Worm (Caenorhabditis elegans) whole organism, L4 larva: ENCODE data around the gene hip-1.

Source experiments
- D1046.2 ChIP-seq: fragments of 200-800 bp; sonication (Bioruptor generic); IDR thresholded peaks from 2 replicates; pipeline ENCODE4 v1.3.6; 2022; ENCODE audit warnings: missing genetic modification characterization, missing compliant biosample characterization
- F37D6.2 ChIP-seq: sonication (generic microtip); optimal IDR thresholded peaks from 2 replicates; lab custom pipeline; 2016; ENCODE audit warnings: mild to moderate bottlenecking, missing genetic modification characterization, missing compliant biosample characterization
- R02D3.7 ChIP-seq: fragments of 150-350 bp; sonication (generic microtip); optimal IDR thresholded peaks from 3 replicates; lab custom pipeline; 2014; ENCODE audit warnings: missing biosample characterization, missing genetic modification characterization
- Y105C5A.15 ChIP-seq: fragments of 200-800 bp; sonication (Bioruptor generic); IDR thresholded peaks from 2 replicates; pipeline ENCODE4 v1.3.6; 2022; ENCODE audit warnings: missing genetic modification characterization, missing compliant biosample characterization
- Y48G9A.11 ChIP-seq: fragments of 200-800 bp; sonication (Bioruptor generic); IDR thresholded peaks from 2 replicates; pipeline ENCODE4 v1.3.6; 2022; ENCODE audit warnings: missing genetic modification reagents, missing genetic modification characterization, missing compliant biosample characterization
- aha-1 ChIP-seq: fragments of 150-350 bp; peaks from one replicate; lab custom pipeline; 2014; ENCODE audit warnings: missing biosample characterization, missing genetic modification characterization
- ama-1 ChIP-seq: fragments of 150-350 bp; optimal IDR thresholded peaks from 2 replicates; lab custom pipeline; 2014; ENCODE audit warnings: inconsistent platforms, mixed read lengths
- ceh-20 ChIP-seq: fragments of 200-800 bp; sonication (Bioruptor generic); IDR thresholded peaks from 2 replicates; pipeline ENCODE4 v1.3.6; 2022; ENCODE audit warnings: missing genetic modification reagents, missing genetic modification characterization, missing compliant biosample characterization
- ceh-44 ChIP-seq: fragments of 200-800 bp; sonication (Bioruptor generic); IDR thresholded peaks from 2 replicates; pipeline ENCODE4 v1.3.6; 2022; ENCODE audit warnings: missing genetic modification reagents, missing genetic modification characterization, missing compliant biosample characterization
- ceh-62 ChIP-seq: sonication (generic microtip); optimal IDR thresholded peaks from 2 replicates; lab custom pipeline; 2017; ENCODE audit warnings: missing biosample characterization, missing genetic modification characterization
- dmd-9 ChIP-seq: fragments of 200-800 bp; sonication (Bioruptor generic); IDR thresholded peaks from 2 replicates; pipeline ENCODE4 v1.3.6; 2022; ENCODE audit warnings: missing genetic modification reagents, missing genetic modification characterization, missing compliant biosample characterization
- duxl-1 ChIP-seq: sonication (generic microtip); optimal IDR thresholded peaks from 2 replicates; lab custom pipeline; 2016; ENCODE audit warnings: mild to moderate bottlenecking, missing genetic modification characterization, moderate library complexity, missing compliant biosample characterization; ENCODE audit not compliant: poor library complexity
- egl-27 ChIP-seq: sonication (generic microtip); optimal IDR thresholded peaks from 3 replicates; lab custom pipeline; 2017; ENCODE audit warnings: missing biosample characterization, missing genetic modification reagents, missing genetic modification characterization
- egl-43 ChIP-seq: fragments of 200-800 bp; sonication (Bioruptor generic); IDR thresholded peaks from 2 replicates; pipeline ENCODE4 v1.3.6; 2022; ENCODE audit warnings: missing genetic modification reagents, missing genetic modification characterization, missing compliant biosample characterization
- hlh-30 ChIP-seq: sonication (generic microtip); optimal IDR thresholded peaks from 2 replicates; lab custom pipeline; 2017; ENCODE audit warnings: antibody characterized with exemption, mild to moderate bottlenecking, missing genetic modification characterization, missing compliant biosample characterization; ENCODE audit not compliant: insufficient read depth
- hmg-1.1 ChIP-seq: fragments of 200-800 bp; sonication (Bioruptor generic); IDR thresholded peaks from 2 replicates; pipeline ENCODE4 v1.3.6; 2022; ENCODE audit warnings: missing genetic modification reagents, missing genetic modification characterization, missing compliant biosample characterization
- lim-7 ChIP-seq: fragments of 200-800 bp; sonication (Bioruptor generic); IDR thresholded peaks from 2 replicates; pipeline ENCODE4 v1.3.6; 2022; ENCODE audit warnings: missing genetic modification characterization, missing compliant biosample characterization
- lin-38 ChIP-seq: fragments of 200-800 bp; sonication (Bioruptor generic); IDR thresholded peaks from 2 replicates; pipeline ENCODE4 v1.3.6; 2022; ENCODE audit warnings: missing genetic modification reagents, missing genetic modification characterization, missing compliant biosample characterization
- madf-5 ChIP-seq, 2 experiments: fragments of 200-800 bp; sonication (Bioruptor generic); IDR thresholded peaks; 2 replicates each; pipeline ENCODE4 v1.3.6; 2022; ENCODE audit warnings: missing compliant biosample characterization in 2 of 2, missing genetic modification characterization in 2 of 2
- mdt-29 ChIP-seq: fragments of 200-800 bp; sonication (Bioruptor generic); IDR thresholded peaks from 2 replicates; pipeline ENCODE4 v1.3.6; 2022; ENCODE audit warnings: missing genetic modification reagents, missing genetic modification characterization, missing compliant biosample characterization
- nhr-111 ChIP-seq: fragments of 200-800 bp; sonication (Bioruptor generic); optimal IDR thresholded peaks from 2 replicates; lab custom pipeline; 2018; ENCODE audit warnings: mild to moderate bottlenecking, missing genetic modification characterization, missing compliant biosample characterization
- nhr-25 ChIP-seq: sonication (generic microtip); optimal IDR thresholded peaks from 2 replicates; lab custom pipeline; 2017; ENCODE audit warnings: missing genetic modification characterization, mild to moderate bottlenecking, missing compliant biosample characterization, antibody characterized with exemption, moderate library complexity, borderline replicate concordance; ENCODE audit not compliant: insufficient read depth
- nhr-28 ChIP-seq: fragments of 150-350 bp; optimal IDR thresholded peaks from 2 replicates; lab custom pipeline; 2014; ENCODE audit warnings: missing biosample characterization, missing genetic modification characterization
- nhr-42 ChIP-seq: fragments of 200-800 bp; sonication (Bioruptor generic); IDR thresholded peaks from 2 replicates; pipeline ENCODE4 v1.3.6; 2022; ENCODE audit warnings: missing genetic modification characterization, missing compliant biosample characterization
- saeg-2 ChIP-seq: fragments of 200-800 bp; sonication (Bioruptor generic); IDR thresholded peaks from 2 replicates; pipeline ENCODE4 v1.3.6; 2022; ENCODE audit warnings: missing genetic modification reagents, missing genetic modification characterization, missing compliant biosample characterization
- set-16 ChIP-seq: fragments of 200-800 bp; sonication (Bioruptor generic); IDR thresholded peaks from 2 replicates; pipeline ENCODE4 v1.3.6; 2022; ENCODE audit warnings: missing genetic modification reagents, missing genetic modification characterization, missing compliant biosample characterization
- skn-1 ChIP-seq: fragments of 150-350 bp; optimal IDR thresholded peaks from 2 replicates; lab custom pipeline; 2014; ENCODE audit warnings: missing biosample characterization, missing genetic modification characterization
- unc-62 ChIP-seq, 3 experiments: fragments of 150-350 bp in 1 of 3; sonication (generic microtip); optimal IDR thresholded peaks in 2 of 3; peaks in 1 of 3; 1 replicate in 1 of 3; 2 replicates in 2 of 3; lab custom pipeline; 2014 to 2017; ENCODE audit warnings: missing biosample characterization in 3 of 3, missing genetic modification characterization in 3 of 3, missing genetic modification reagents in 3 of 3, missing genotype in 1 of 3
- zip-11 ChIP-seq: fragments of 200-800 bp; sonication (Bioruptor generic); IDR thresholded peaks from 2 replicates; pipeline ENCODE4 v1.3.6; 2022; ENCODE audit warnings: missing genetic modification characterization, missing compliant biosample characterization
- ztf-7 ChIP-seq: fragments of 150-350 bp; optimal IDR thresholded peaks from 2 replicates; lab custom pipeline; 2014; ENCODE audit warnings: missing biosample characterization, missing genetic modification characterization

Gene hip-1

ce11 chrIII:13600254-13600653 lies 22.0 kb downstream of the hip-1 start:
- peak; percentile 69 for TF ChIP-seq set-16 (GFP tag; lab: Robert Waterston, UW)
- no peak for TF ChIP-seq duxl-1

- TF ChIP-seq hmg-1.1 (GFP tag; lab: Robert Waterston, UW) (peak; percentile 33; the same call in 1 of the 2 replicates), set-16 (GFP tag; lab: Robert Waterston, UW) (peak; percentile 44; the same call in 1 of the 2 replicates), lim-7 (GFP tag; lab: Robert Waterston, UW) (0 out of 2 replicates have a peak, but pooled peaks have one; percentile 48), saeg-2 (GFP tag; lab: Robert Waterston, UW) (0 out of 2 replicates have a peak, but pooled peaks have one; percentile 19), madf-5 (GFP tag; IDR thresholded peaks at IDR 0.05; lab: Robert Waterston, UW) (0 out of 4 replicates have a peak, but pooled peaks of 1 of the 2 experiments have one; percentile 22)
Measured at ce11 chrIII:13585136-13585535, 37.2 kb downstream of the hip-1 start.

DNA sequence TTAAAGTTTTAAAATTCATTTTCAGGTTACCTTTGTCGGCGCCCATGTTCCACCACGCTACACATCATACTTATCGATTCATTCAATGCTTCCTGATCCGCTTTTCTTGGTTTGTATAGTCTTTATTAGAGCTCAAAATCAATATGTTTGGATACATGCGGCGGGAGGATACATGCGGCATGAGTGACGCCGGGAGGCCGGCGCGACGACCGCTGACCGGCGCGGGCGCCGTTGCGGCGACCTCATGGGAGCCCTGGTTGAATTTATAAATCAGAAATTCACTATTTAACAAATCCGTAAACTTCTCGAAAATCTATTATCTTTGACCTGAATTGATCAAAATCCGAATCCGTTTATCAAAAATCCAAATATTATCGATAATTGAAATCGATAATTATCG lies 40.6 kb downstream of the hip-1 start:
- TF ChIP-seq set-16 (GFP tag; lab: Robert Waterston, UW) (peak; percentile 72), D1046.2 (GFP tag; lab: Robert Waterston, UW) (no peak), ama-1 (lab: Kevin White, UChicago) (no peak), Y105C5A.15 (GFP tag; lab: Robert Waterston, UW) (no peak), ceh-44 (GFP tag; lab: Robert Waterston, UW) (no peak)

DNA sequence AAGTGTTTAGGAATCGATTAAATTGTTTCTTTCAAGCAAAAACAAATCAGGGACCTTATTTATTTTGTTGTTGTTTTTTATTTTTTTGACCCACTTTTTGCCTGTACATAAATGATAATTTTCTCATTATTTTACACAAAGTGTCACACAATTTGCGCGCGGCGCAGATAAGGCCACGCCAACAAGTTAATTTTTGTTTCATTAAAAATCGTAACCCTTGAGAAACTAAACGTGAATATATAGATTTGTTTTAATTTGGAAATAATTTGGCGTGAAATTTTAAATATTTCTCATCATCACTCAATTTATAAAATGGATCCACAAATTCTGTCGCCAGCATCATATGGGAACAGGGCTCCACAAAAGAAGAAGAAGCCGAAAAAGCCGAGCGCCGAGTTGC lies 41.8 kb downstream of the hip-1 start, which contains the start of gene T05D4.5:
Gene T05D4.5, plus strand, starts transcription at position 301 of the 400 bp plus-strand sequence.
- no peak for TF ChIP-seq lim-7 (GFP tag; lab: Robert Waterston, UW)
- peak; percentile 27 for TF ChIP-seq aha-1 (tag; lab: Kevin White, UChicago)
- TF ChIP-seq ceh-62 (tag; lab: Kevin White, UChicago): no peak
- no peak for TF ChIP-seq hmg-1.1 (GFP tag; lab: Robert Waterston, UW)

ce11 chrIII:13580076-13580475 lies 42.2 kb downstream of the hip-1 start:
- TF ChIP-seq nhr-111 (GFP tag; lab: Kevin White, UChicago) (no peak), mdt-29 (GFP tag; lab: Robert Waterston, UW) (no peak), lin-38 (GFP tag; lab: Robert Waterston, UW) (no peak), zip-11 (GFP tag; lab: Robert Waterston, UW) (no peak), ceh-20 (GFP tag; lab: Robert Waterston, UW) (no peak), nhr-42 (GFP tag; lab: Robert Waterston, UW) (no peak), nhr-25 (tag; lab: Kevin White, UChicago) (no peak), egl-27 (no peak), nhr-28 (tag; lab: Kevin White, UChicago) (no peak), R02D3.7 (tag; lab: Kevin White, UChicago) (no peak), Y48G9A.11 (GFP tag; lab: Robert Waterston, UW) (no peak), unc-62 (GFP tag; optimal IDR thresholded peaks at IDR 0.05 in 1 of 2; lab: Kevin White, UChicago) (peak in 1 of 2 experiments; percentile 82), unc-62 (tag; optimal IDR thresholded peaks at IDR 0.05; lab: Kevin White, UChicago) (no peak), set-16 (GFP tag; lab: Robert Waterston, UW) (peak; percentile 74), dmd-9 (GFP tag; lab: Robert Waterston, UW) (no peak), egl-43 (GFP tag; lab: Robert Waterston, UW) (no peak), skn-1 (no peak), F37D6.2 (tag; lab: Kevin White, UChicago) (no peak), ztf-7 (tag; lab: Kevin White, UChicago) (no peak)

- no peak for TF ChIP-seq F37D6.2 (tag; lab: Kevin White, UChicago)
- peak; percentile 20 for TF ChIP-seq hlh-30 (tag; lab: Kevin White, UChicago)
Measured at ce11 chrIII:13575610-13576232, 46.6 kb downstream of the hip-1 start, which contains the start of gene osm-7. Gene osm-7 (plus strand): TSS chrIII:13576182.
